Worm (Caenorhabditis elegans) whole organism, L1 larva: ENCODE results near the gene C24H10.2.

Experiments
- C16A3.4 ChIP-seq: fragments of 150-350 bp; optimal IDR thresholded peaks from 2 replicates; lab custom pipeline; 2014; ENCODE audit warnings: missing biosample characterization, missing genetic modification characterization
- C34B4.2 ChIP-seq: sonication (generic microtip); optimal IDR thresholded peaks from 2 replicates; lab custom pipeline; 2017; ENCODE audit warnings: mild to moderate bottlenecking, missing genetic modification characterization, missing compliant biosample characterization
- F16B12.6 ChIP-seq: fragments of 150-350 bp; optimal IDR thresholded peaks from 2 replicates; lab custom pipeline; 2014; ENCODE audit warnings: missing biosample characterization, missing genetic modification characterization
- aly-2 ChIP-seq: fragments of 150-350 bp; optimal IDR thresholded peaks from 2 replicates; lab custom pipeline; 2014; ENCODE audit warnings: missing biosample characterization, missing genetic modification characterization
- ama-1 ChIP-seq: fragments of 150-350 bp; optimal IDR thresholded peaks from 2 replicates; lab custom pipeline; 2014
- blmp-1 ChIP-seq: fragments of 150-350 bp; optimal IDR thresholded peaks from 2 replicates; lab custom pipeline; 2014; ENCODE audit warnings: missing biosample characterization, missing genetic modification characterization
- ceh-88 ChIP-seq: fragments of 200-800 bp; sonication (Bioruptor generic); IDR thresholded peaks from 2 replicates; pipeline ENCODE4 v1.3.6; 2022; ENCODE audit warnings: missing genetic modification characterization, missing compliant biosample characterization
- ces-1 ChIP-seq: fragments of 150-350 bp; optimal IDR thresholded peaks from 2 replicates; lab custom pipeline; 2014; ENCODE audit warnings: missing biosample characterization, missing genetic modification reagents, missing genetic modification characterization
- dpl-1 ChIP-seq, 3 experiments: fragments of 150-350 bp in 2 of 3; sonication (generic microtip) in 1 of 3; optimal IDR thresholded peaks; 2 replicates each; lab custom pipeline; 2014 to 2017; ENCODE audit warnings: missing biosample characterization in 3 of 3, missing genetic modification characterization in 3 of 3, missing genetic modification reagents in 3 of 3
- dsc-1 ChIP-seq: sonication (generic microtip); optimal IDR thresholded peaks from 2 replicates; lab custom pipeline; 2016; ENCODE audit warnings: mild to moderate bottlenecking, missing genetic modification characterization, missing compliant biosample characterization
- egl-13 ChIP-seq: sonication (generic microtip); optimal IDR thresholded peaks from 2 replicates; lab custom pipeline; 2016; ENCODE audit warnings: missing genotype, missing genetic modification reagents, missing genetic modification characterization, missing compliant biosample characterization
- fkh-8 ChIP-seq: sonication (generic microtip); optimal IDR thresholded peaks from 2 replicates; lab custom pipeline; 2016; ENCODE audit warnings: mild to moderate bottlenecking, missing genetic modification characterization, missing compliant biosample characterization
- fos-1 ChIP-seq: fragments of 150-350 bp; optimal IDR thresholded peaks from 2 replicates; lab custom pipeline; 2014; ENCODE audit warnings: missing biosample characterization, missing genetic modification characterization
- grh-1 ChIP-seq: fragments of 200-800 bp; sonication (Bioruptor generic); IDR thresholded peaks from 2 replicates; pipeline ENCODE4 v1.3.6; 2022; ENCODE audit warnings: missing genetic modification reagents, missing genetic modification characterization, missing compliant biosample characterization
- hlh-17 ChIP-seq: fragments of 200-800 bp; sonication (Bioruptor generic); optimal IDR thresholded peaks from 2 replicates; lab custom pipeline; 2018; ENCODE audit warnings: missing genetic modification characterization, mild to moderate bottlenecking, missing compliant biosample characterization, moderate library complexity, borderline replicate concordance
- hlh-4 ChIP-seq: sonication (generic microtip); optimal IDR thresholded peaks from 2 replicates; lab custom pipeline; 2016; ENCODE audit warnings: mild to moderate bottlenecking, missing genetic modification characterization, missing compliant biosample characterization
- hpl-2 ChIP-seq: fragments of 150-350 bp; optimal IDR thresholded peaks from 2 replicates; lab custom pipeline; 2014; ENCODE audit warnings: missing biosample characterization, missing genetic modification reagents, missing genetic modification characterization
- isw-1 ChIP-seq: fragments of 200-800 bp; sonication (Bioruptor generic); IDR thresholded peaks from 2 replicates; pipeline ENCODE4 v1.3.6; 2022; ENCODE audit warnings: missing genetic modification characterization, missing compliant biosample characterization
- jun-1 ChIP-seq: fragments of 150-350 bp; optimal IDR thresholded peaks from 2 replicates; lab custom pipeline; 2014; ENCODE audit warnings: missing biosample characterization, missing genetic modification reagents, missing genetic modification characterization
- lin-14 ChIP-seq: fragments of 200-800 bp; sonication (Bioruptor generic); optimal IDR thresholded peaks from 2 replicates; lab custom pipeline; 2018; ENCODE audit warnings: mild to moderate bottlenecking, missing genetic modification characterization, moderate library complexity, missing compliant biosample characterization
- lin-15B ChIP-seq: fragments of 150-350 bp; sonication (generic microtip); optimal IDR thresholded peaks from 3 replicates; lab custom pipeline; 2014; ENCODE audit warnings: missing biosample characterization, missing genetic modification characterization
- lin-35 ChIP-seq, 2 experiments: fragments of 150-350 bp; optimal IDR thresholded peaks; 2 replicates each; lab custom pipeline; 2014; ENCODE audit warnings: missing biosample characterization in 2 of 2, missing genetic modification characterization in 2 of 2, missing genetic modification reagents in 2 of 2
- lin-39 ChIP-seq: fragments of 150-350 bp; optimal IDR thresholded peaks from 2 replicates; lab custom pipeline; 2014; ENCODE audit warnings: missing biosample characterization, missing genetic modification reagents, missing genetic modification characterization
- lir-3 ChIP-seq: sonication (generic microtip); optimal IDR thresholded peaks from 2 replicates; lab custom pipeline; 2016; ENCODE audit warnings: mild to moderate bottlenecking, missing genetic modification characterization, moderate library complexity, missing compliant biosample characterization; ENCODE audit not compliant: poor library complexity
- lsy-2 ChIP-seq, 2 experiments: fragments of 150-350 bp; optimal IDR thresholded peaks; 2 replicates each; lab custom pipeline; 2014; ENCODE audit warnings: missing biosample characterization in 2 of 2, missing genetic modification characterization in 2 of 2
- mab-9 ChIP-seq: fragments of 200-800 bp; sonication (Bioruptor generic); IDR thresholded peaks from 2 replicates; pipeline ENCODE4 v1.3.6; 2022; ENCODE audit warnings: missing genetic modification reagents, missing genetic modification characterization, missing compliant biosample characterization
- mdl-1 ChIP-seq, 2 experiments: fragments of 150-350 bp; optimal IDR thresholded peaks; 2 replicates each; lab custom pipeline; 2014 to 2017; ENCODE audit warnings: missing biosample characterization in 2 of 2, missing genetic modification characterization in 2 of 2, inconsistent platforms in 1 of 2
- mef-2 ChIP-seq: fragments of 150-350 bp; optimal IDR thresholded peaks from 2 replicates; lab custom pipeline; 2014; ENCODE audit warnings: missing biosample characterization, missing genetic modification characterization
- mep-1 ChIP-seq: fragments of 150-350 bp; optimal IDR thresholded peaks from 2 replicates; lab custom pipeline; 2014; ENCODE audit warnings: missing biosample characterization, missing genetic modification characterization
- nhr-11 ChIP-seq: fragments of 150-350 bp; optimal IDR thresholded peaks from 2 replicates; lab custom pipeline; 2014; ENCODE audit warnings: missing biosample characterization, missing genetic modification characterization
- nhr-20 ChIP-seq: sonication (generic microtip); optimal IDR thresholded peaks from 2 replicates; lab custom pipeline; 2016; ENCODE audit warnings: mild to moderate bottlenecking, missing genetic modification characterization, missing compliant biosample characterization
- nhr-237 ChIP-seq: fragments of 150-350 bp; optimal IDR thresholded peaks from 2 replicates; lab custom pipeline; 2014; ENCODE audit warnings: missing biosample characterization, missing genetic modification characterization
- nhr-47 ChIP-seq: sonication (generic microtip); optimal IDR thresholded peaks from 2 replicates; lab custom pipeline; 2016; ENCODE audit warnings: mild to moderate bottlenecking, missing genetic modification characterization, moderate library complexity, missing compliant biosample characterization
- nhr-71 ChIP-seq: sonication (generic microtip); optimal IDR thresholded peaks from 2 replicates; lab custom pipeline; 2016; ENCODE audit warnings: mild to moderate bottlenecking, missing genetic modification characterization, moderate library complexity, missing compliant biosample characterization
- nhr-76 ChIP-seq: sonication (generic microtip); optimal IDR thresholded peaks from 2 replicates; lab custom pipeline; 2017; ENCODE audit warnings: missing biosample characterization, missing genetic modification characterization
- nhr-84 ChIP-seq: sonication (generic microtip); optimal IDR thresholded peaks from 2 replicates; lab custom pipeline; 2017; ENCODE audit warnings: missing biosample characterization, missing genetic modification characterization
- pag-3 ChIP-seq: sonication (generic microtip); optimal IDR thresholded peaks from 2 replicates; lab custom pipeline; 2017; ENCODE audit warnings: missing genetic modification characterization, mild to moderate bottlenecking, missing compliant biosample characterization, antibody characterized with exemption, borderline replicate concordance; ENCODE audit not compliant: insufficient read depth
- pax-3 ChIP-seq: fragments of 200-800 bp; sonication (Bioruptor generic); optimal IDR thresholded peaks from 2 replicates; lab custom pipeline; 2018; ENCODE audit warnings: mild to moderate bottlenecking, missing genetic modification characterization, moderate library complexity, missing compliant biosample characterization
- pqm-1 ChIP-seq: sonication (generic microtip); optimal IDR thresholded peaks from 3 replicates; lab custom pipeline; 2017; ENCODE audit warnings: missing biosample characterization, missing genetic modification characterization
- skn-1 ChIP-seq: fragments of 150-350 bp; optimal IDR thresholded peaks from 2 replicates; lab custom pipeline; 2014; ENCODE audit warnings: missing biosample characterization, missing genetic modification characterization
- snpc-4 ChIP-seq: fragments of 150-350 bp; optimal IDR thresholded peaks from 2 replicates; lab custom pipeline; 2014; ENCODE audit warnings: missing biosample characterization, missing genetic modification characterization
- snu-23 ChIP-seq: sonication (generic microtip); optimal IDR thresholded peaks from 2 replicates; lab custom pipeline; 2016; ENCODE audit warnings: missing genetic modification characterization, missing compliant biosample characterization
- sptf-1 ChIP-seq: fragments of 150-350 bp; optimal IDR thresholded peaks from 2 replicates; lab custom pipeline; 2014; ENCODE audit warnings: missing biosample characterization, missing genetic modification characterization
- sup-37 ChIP-seq: fragments of 200-800 bp; sonication (Bioruptor generic); optimal IDR thresholded peaks from 2 replicates; lab custom pipeline; 2018; ENCODE audit warnings: mild to moderate bottlenecking, missing genetic modification characterization, missing compliant biosample characterization
- tbx-2 ChIP-seq: sonication (generic microtip); optimal IDR thresholded peaks from 2 replicates; lab custom pipeline; 2016; ENCODE audit warnings: missing genetic modification characterization, missing compliant biosample characterization
- tlp-1 ChIP-seq: fragments of 150-350 bp; optimal IDR thresholded peaks from 2 replicates; lab custom pipeline; 2014; ENCODE audit warnings: missing biosample characterization, missing genetic modification characterization
- unc-130 ChIP-seq: fragments of 150-350 bp; optimal IDR thresholded peaks from 2 replicates; lab custom pipeline; 2017; ENCODE audit warnings: missing biosample characterization, missing genetic modification characterization, inconsistent platforms
- unc-62 ChIP-seq: fragments of 150-350 bp; optimal IDR thresholded peaks from 2 replicates; lab custom pipeline; 2014; ENCODE audit warnings: missing biosample characterization, missing genetic modification reagents, missing genetic modification characterization
- unc-86 ChIP-seq: sonication (generic microtip); optimal IDR thresholded peaks from 2 replicates; lab custom pipeline; 2016; ENCODE audit warnings: missing genetic modification characterization, missing compliant biosample characterization
- unc-98 ChIP-seq: fragments of 200-800 bp; sonication (Bioruptor generic); IDR thresholded peaks from 2 replicates; pipeline ENCODE4 v1.3.6; 2022; ENCODE audit warnings: missing genetic modification characterization, missing compliant biosample characterization
- vab-15 ChIP-seq: sonication (generic microtip); optimal IDR thresholded peaks from 2 replicates; lab custom pipeline; 2017; ENCODE audit warnings: missing genotype, mild to moderate bottlenecking, missing genetic modification characterization, missing compliant biosample characterization
- zag-1 ChIP-seq: fragments of 150-350 bp; optimal IDR thresholded peaks from 2 replicates; lab custom pipeline; 2014; ENCODE audit warnings: missing biosample characterization, missing genetic modification characterization
- ztf-11 ChIP-seq, 2 experiments: sonication (generic microtip); optimal IDR thresholded peaks; 2 replicates each; lab custom pipeline; 2016 to 2017; ENCODE audit warnings: missing genetic modification characterization in 2 of 2, missing biosample characterization in 1 of 2, missing compliant biosample characterization in 1 of 2

C24H10.2 gene

DNA sequence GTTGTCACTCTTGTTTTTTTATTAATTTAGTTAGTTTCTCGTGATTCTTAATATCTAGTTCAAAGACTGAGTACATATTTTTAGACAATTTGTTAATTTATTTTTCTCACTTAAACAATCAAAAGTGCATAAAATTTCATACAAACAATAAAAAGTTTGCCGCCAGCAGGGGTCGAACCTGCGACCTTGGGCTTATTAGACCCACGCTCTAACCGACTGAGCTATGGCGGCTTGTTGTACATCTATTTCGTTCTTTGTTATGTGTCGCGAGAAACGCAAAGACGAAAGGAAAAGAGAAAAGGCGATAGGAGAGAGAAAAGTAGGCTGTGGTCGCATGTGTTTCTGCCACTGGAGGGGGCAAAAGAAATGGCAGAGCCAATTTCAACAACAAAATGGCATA, 21.1 kb downstream of the C24H10.2 start:
- peak; percentile 90 for TF ChIP-seq dsc-1
- TF ChIP-seq unc-130 (tag; lab: Kevin White, UChicago) = peak; percentile 48
- TF ChIP-seq lin-15B (tag; lab: Kevin White, UChicago) = no peak
- TF ChIP-seq nhr-47 (tag; lab: Kevin White, UChicago) = peak; percentile 89
- TF ChIP-seq sup-37 (GFP tag; lab: Kevin White, UChicago) = peak; percentile 46
- peak; percentile 89 for TF ChIP-seq snu-23 (GFP tag; lab: Kevin White, UChicago)
- peak; percentile 89 for TF ChIP-seq fkh-8 (tag; lab: Kevin White, UChicago)
- TF ChIP-seq F16B12.6 (tag; lab: Kevin White, UChicago) = no peak
- peak; percentile 26 for TF ChIP-seq aly-2
- no peak for TF ChIP-seq lin-39
- TF ChIP-seq tlp-1 (tag; lab: Kevin White, UChicago) = peak; percentile 80
- TF ChIP-seq unc-62 = peak; percentile 13
- TF ChIP-seq C34B4.2 (tag; lab: Kevin White, UChicago) = no peak
- no peak for TF ChIP-seq pqm-1 (tag; lab: Kevin White, UChicago)
- peak; percentile 44 for TF ChIP-seq lir-3 (tag; lab: Kevin White, UChicago)
- no peak for TF ChIP-seq mab-9 (GFP tag; lab: Robert Waterston, UW)
- peak in 2 of 3 experiments; percentile 18 to 30 for TF ChIP-seq dpl-1 (GFP tag; optimal IDR thresholded peaks at IDR 0.05; lab: Kevin White, UChicago)
- peak; percentile 76 for TF ChIP-seq egl-13 (tag; lab: Kevin White, UChicago)
- TF ChIP-seq ceh-88 (GFP tag; lab: Robert Waterston, UW) = no peak
- no peak for TF ChIP-seq sptf-1 (tag; lab: Kevin White, UChicago)
- TF ChIP-seq mef-2 (tag; lab: Kevin White, UChicago) = peak; percentile 54
- TF ChIP-seq mdl-1 (tag; optimal IDR thresholded peaks at IDR 0.05; lab: Kevin White, UChicago) = peak in 1 of 2 experiments; percentile 68
- TF ChIP-seq ces-1 (GFP tag; lab: Kevin White, UChicago) = no peak
- peak; percentile 39 for TF ChIP-seq nhr-76 (tag; lab: Kevin White, UChicago)
- 0 out of 2 replicates have a peak, but pooled peaks have one; percentile 6 for TF ChIP-seq unc-98 (GFP tag; lab: Robert Waterston, UW)
- TF ChIP-seq nhr-11 (tag; lab: Kevin White, UChicago) = peak; percentile 11
- TF ChIP-seq pax-3 (tag; lab: Kevin White, UChicago) = peak; percentile 59
- peak in 1 of 2 experiments; percentile 64 for TF ChIP-seq ztf-11 (tag; optimal IDR thresholded peaks at IDR 0.05; lab: Kevin White, UChicago)
- TF ChIP-seq fos-1 (tag; lab: Kevin White, UChicago) = peak; percentile 61
- TF ChIP-seq hlh-17 (GFP tag; lab: Kevin White, UChicago) = no peak
- TF ChIP-seq hlh-4 (tag; lab: Kevin White, UChicago) = no peak
- TF ChIP-seq C16A3.4 (tag; lab: Kevin White, UChicago) = peak; percentile 85
- TF ChIP-seq zag-1 = peak; percentile 6
- no peak for TF ChIP-seq nhr-84 (tag; lab: Kevin White, UChicago)
- TF ChIP-seq blmp-1 (tag; lab: Kevin White, UChicago) = peak; percentile 76
- peak; percentile 56 for TF ChIP-seq pag-3 (tag; lab: Kevin White, UChicago)
- peak; percentile 52 for TF ChIP-seq isw-1 (GFP tag; lab: Robert Waterston, UW)
- peak; percentile 57 for TF ChIP-seq unc-86
- peak; percentile 22 for TF ChIP-seq snpc-4 (tag; lab: Kevin White, UChicago)
- no peak for TF ChIP-seq nhr-237 (tag; lab: Kevin White, UChicago)
- peak; percentile 87 for TF ChIP-seq lin-14 (GFP tag; lab: Kevin White, UChicago)
- peak; percentile 78 for TF ChIP-seq tbx-2
- TF ChIP-seq hpl-2 (GFP tag; lab: Kevin White, UChicago) = no peak
- peak; percentile 80 for TF ChIP-seq mep-1
- TF ChIP-seq skn-1 (tag; lab: Kevin White, UChicago) = peak; percentile 74
- peak; percentile 84 for TF ChIP-seq nhr-71 (tag; lab: Kevin White, UChicago)
- peak; percentile 84 for TF ChIP-seq nhr-20 (tag; lab: Kevin White, UChicago)
- peak; percentile 11; the same call in 1 of the 2 replicates for TF ChIP-seq grh-1 (GFP tag; lab: Robert Waterston, UW)
- TF ChIP-seq ama-1 (lab: Kevin White, UChicago) = no peak
- TF ChIP-seq jun-1 = peak; percentile 84
- TF ChIP-seq lin-35 (GFP tag; optimal IDR thresholded peaks at IDR 0.05; lab: Kevin White, UChicago) = peak; percentile 50 to 75
- peak; percentile 67 to 80 for TF ChIP-seq lsy-2 (tag; optimal IDR thresholded peaks at IDR 0.05; lab: Kevin White, UChicago)
- TF ChIP-seq vab-15 (tag; lab: Kevin White, UChicago) = peak; percentile 65
